Worm (Caenorhabditis elegans): ENCODE results near the gene T10D4.19.
"Not testable (repeated sequence)": the region's sequence is repeated elsewhere in the genome, so short reads cannot be mapped to it uniquely, and the experiment has no call there.

T10D4.19 gene

ce11 chrII:3198998-3199397 lies 47.3 kb downstream of the T10D4.19 start, which contains the start of gene sri-51:
Gene sri-51 (minus strand): TSS chrII:3199098.
- TF ChIP-seq dmd-4 (tag; optimal IDR thresholded peaks at IDR 0.05): no peak
- no peak for TF ChIP-seq lin-13 (GFP tag; optimal IDR thresholded peaks at IDR 0.05)
- TF ChIP-seq mab-5 (tag; optimal IDR thresholded peaks at IDR 0.05): no peak
- no peak for TF ChIP-seq nhr-12 (tag; optimal IDR thresholded peaks at IDR 0.05)
- TF ChIP-seq ztf-4 (tag; optimal IDR thresholded peaks at IDR 0.05): no peak
- no peak for TF ChIP-seq crh-2 (tag; optimal IDR thresholded peaks at IDR 0.05)
- no peak for TF ChIP-seq nhr-25 (tag; optimal IDR thresholded peaks at IDR 0.05)
- TF ChIP-seq mbf-1 (tag; optimal IDR thresholded peaks at IDR 0.05): no peak
- TF ChIP-seq ama-1 (optimal IDR thresholded peaks at IDR 0.05): no peak
- TF ChIP-seq blmp-1 (tag; optimal IDR thresholded peaks at IDR 0.05; ENCODE audit: insufficient read depth): no peak
- no peak for TF ChIP-seq ztf-11 (tag; optimal IDR thresholded peaks at IDR 0.05)
- TF ChIP-seq F13H6.1 (tag; optimal IDR thresholded peaks at IDR 0.05): no peak
- no peak for TF ChIP-seq gmeb-1 (tag; optimal IDR thresholded peaks at IDR 0.05)

- not testable (repeated sequence) for TF ChIP-seq sem-4, mdl-1, aly-2 (tag; optimal IDR thresholded peaks at IDR 0.05)
Observed at ce11 chrII:3201242-3201641, 49.5 kb downstream of the T10D4.19 start, which contains the start of gene sri-48. Gene sri-48 (minus strand): TSS chrII:3201342.

Measured in whole organism, L2 larva.